Worm (Caenorhabditis elegans) whole organism, L4 larva: Measurements from ENCODE around the gene mrpl-11.

Source experiments
- F49E8.2 ChIP-seq: sonication (generic microtip); optimal IDR thresholded peaks from 2 replicates; lab custom pipeline; 2016; ENCODE audit warnings: missing compliant biosample characterization, mild to moderate bottlenecking, missing genetic modification characterization, borderline replicate concordance
- T20F7.1 ChIP-seq: fragments of 200-800 bp; sonication (Bioruptor generic); optimal IDR thresholded peaks from 2 replicates; lab custom pipeline; 2018; ENCODE audit warnings: mild to moderate bottlenecking, missing genetic modification characterization, missing compliant biosample characterization
- ama-1 ChIP-seq: fragments of 150-350 bp; optimal IDR thresholded peaks from 2 replicates; lab custom pipeline; 2014; ENCODE audit warnings: inconsistent platforms, mixed read lengths
- arid-1 ChIP-seq: fragments of 200-800 bp; sonication (Bioruptor generic); conservative IDR thresholded peaks from 2 replicates; pipeline ENCODE4 v1.3.6; 2022; ENCODE audit warnings: missing genetic modification reagents, missing genetic modification characterization, missing compliant biosample characterization
- ceh-28 ChIP-seq: fragments of 150-350 bp; optimal IDR thresholded peaks from 2 replicates; lab custom pipeline; 2014; ENCODE audit warnings: missing biosample characterization, missing genetic modification reagents, missing genetic modification characterization
- daf-16 ChIP-seq, 3 experiments: sonication (generic microtip); optimal IDR thresholded peaks; 2 replicates each; lab custom pipeline; 2016 to 2017; ENCODE audit warnings: missing genetic modification characterization in 3 of 3, missing genetic modification reagents in 3 of 3, mild to moderate bottlenecking in 2 of 3, missing compliant biosample characterization in 2 of 3, missing biosample characterization in 1 of 3, moderate library complexity in 1 of 3
- dmd-6 ChIP-seq: fragments of 200-800 bp; sonication (Bioruptor generic); IDR thresholded peaks from 2 replicates; pipeline ENCODE4 v1.3.6; 2022; ENCODE audit warnings: missing genetic modification reagents, missing genetic modification characterization, missing compliant biosample characterization
- dve-1 ChIP-seq: sonication (generic microtip); optimal IDR thresholded peaks from 2 replicates; lab custom pipeline; 2017; ENCODE audit warnings: antibody characterized with exemption, mild to moderate bottlenecking, missing genetic modification characterization, missing compliant biosample characterization; ENCODE audit not compliant: insufficient read depth
- egl-27 ChIP-seq: sonication (generic microtip); optimal IDR thresholded peaks from 3 replicates; lab custom pipeline; 2017; ENCODE audit warnings: missing biosample characterization, missing genetic modification reagents, missing genetic modification characterization
- gei-8 ChIP-seq: fragments of 200-800 bp; sonication (Bioruptor generic); optimal IDR thresholded peaks from 2 replicates; lab custom pipeline; 2018; ENCODE audit warnings: mild to moderate bottlenecking, missing genetic modification characterization, missing compliant biosample characterization
- hlh-11 ChIP-seq: fragments of 200-800 bp; sonication (Bioruptor generic); optimal IDR thresholded peaks from 2 replicates; lab custom pipeline; 2018; ENCODE audit warnings: mild to moderate bottlenecking, missing genetic modification characterization, missing compliant biosample characterization
- hlh-30 ChIP-seq: sonication (generic microtip); optimal IDR thresholded peaks from 2 replicates; lab custom pipeline; 2017; ENCODE audit warnings: antibody characterized with exemption, mild to moderate bottlenecking, missing genetic modification characterization, missing compliant biosample characterization; ENCODE audit not compliant: insufficient read depth
- hmg-1.1 ChIP-seq: fragments of 200-800 bp; sonication (Bioruptor generic); IDR thresholded peaks from 2 replicates; pipeline ENCODE4 v1.3.6; 2022; ENCODE audit warnings: missing genetic modification reagents, missing genetic modification characterization, missing compliant biosample characterization
- jun-1 ChIP-seq: fragments of 150-350 bp; optimal IDR thresholded peaks from 2 replicates; lab custom pipeline; 2014; ENCODE audit warnings: missing biosample characterization, missing genetic modification reagents, missing genetic modification characterization
- lin-1 ChIP-seq: fragments of 200-800 bp; sonication (Bioruptor generic); IDR thresholded peaks from 2 replicates; pipeline ENCODE4 v1.3.6; 2022; ENCODE audit warnings: missing genetic modification reagents, missing genetic modification characterization, missing compliant biosample characterization
- lin-29 ChIP-seq: fragments of 200-800 bp; sonication (Bioruptor generic); IDR thresholded peaks from 2 replicates; pipeline ENCODE4 v1.3.6; 2022; ENCODE audit warnings: missing genetic modification reagents, missing genetic modification characterization, missing compliant biosample characterization
- lin-38 ChIP-seq: fragments of 200-800 bp; sonication (Bioruptor generic); IDR thresholded peaks from 2 replicates; pipeline ENCODE4 v1.3.6; 2022; ENCODE audit warnings: missing genetic modification reagents, missing genetic modification characterization, missing compliant biosample characterization
- lsy-2 ChIP-seq, 2 experiments: fragments of 150-350 bp in 1 of 2; sonication (generic microtip) in 1 of 2; optimal IDR thresholded peaks; 2 replicates each; lab custom pipeline; 2014 to 2017; ENCODE audit warnings: missing biosample characterization in 2 of 2, missing genetic modification characterization in 2 of 2
- mdl-1 ChIP-seq, 2 experiments: fragments of 150-350 bp in 1 of 2; sonication (generic microtip) in 1 of 2; optimal IDR thresholded peaks; 2 replicates each; lab custom pipeline; 2014 to 2017; ENCODE audit warnings: missing biosample characterization in 2 of 2, missing genetic modification characterization in 2 of 2
- mep-1 ChIP-seq: fragments of 150-350 bp; sonication (generic microtip); optimal IDR thresholded peaks from 3 replicates; lab custom pipeline; 2014; ENCODE audit warnings: missing biosample characterization, missing genetic modification characterization
- mxl-3 ChIP-seq: fragments of 200-800 bp; sonication (Bioruptor generic); optimal IDR thresholded peaks from 2 replicates; lab custom pipeline; 2018; ENCODE audit warnings: mild to moderate bottlenecking, missing genetic modification characterization, missing compliant biosample characterization
- nhr-102 ChIP-seq: sonication (generic microtip); optimal IDR thresholded peaks from 2 replicates; lab custom pipeline; 2016; ENCODE audit warnings: mild to moderate bottlenecking, missing genetic modification characterization, moderate library complexity, missing compliant biosample characterization
- nhr-11 ChIP-seq: fragments of 150-350 bp; optimal IDR thresholded peaks from 2 replicates; lab custom pipeline; 2014; ENCODE audit warnings: missing biosample characterization, missing genetic modification characterization
- nhr-111 ChIP-seq: fragments of 200-800 bp; sonication (Bioruptor generic); optimal IDR thresholded peaks from 2 replicates; lab custom pipeline; 2018; ENCODE audit warnings: mild to moderate bottlenecking, missing genetic modification characterization, missing compliant biosample characterization
- nhr-28 ChIP-seq: fragments of 150-350 bp; optimal IDR thresholded peaks from 2 replicates; lab custom pipeline; 2014; ENCODE audit warnings: missing biosample characterization, missing genetic modification characterization
- nhr-41 ChIP-seq: fragments of 200-800 bp; sonication (Bioruptor generic); IDR thresholded peaks from 2 replicates; pipeline ENCODE4 v1.3.6; 2022; ENCODE audit warnings: missing genetic modification reagents, missing genetic modification characterization, missing compliant biosample characterization
- nhr-6 ChIP-seq: fragments of 150-350 bp; optimal IDR thresholded peaks from 2 replicates; lab custom pipeline; 2014; ENCODE audit warnings: missing biosample characterization, missing genetic modification characterization
- pha-4 ChIP-seq, 2 experiments: fragments of 150-350 bp in 1 of 2; fragments of 200-800 bp in 1 of 2; sonication (Bioruptor generic) in 1 of 2; IDR thresholded peaks in 1 of 2; optimal IDR thresholded peaks in 1 of 2; 2 replicates each; pipeline versions ENCODE4 v1.3.6 to Lab custom; 2014 to 2022; ENCODE audit warnings: missing genetic modification characterization in 2 of 2, missing genetic modification reagents in 2 of 2, missing biosample characterization in 1 of 2, missing compliant biosample characterization in 1 of 2
- php-3 ChIP-seq: fragments of 200-800 bp; sonication (Bioruptor generic); IDR thresholded peaks from 2 replicates; pipeline ENCODE4 v1.3.6; 2022; ENCODE audit warnings: missing genetic modification reagents, missing genetic modification characterization, missing compliant biosample characterization
- pqm-1 ChIP-seq: sonication (generic microtip); optimal IDR thresholded peaks from 2 replicates; lab custom pipeline; 2017; ENCODE audit warnings: missing biosample characterization, missing genetic modification characterization
- skn-1 ChIP-seq: fragments of 150-350 bp; optimal IDR thresholded peaks from 2 replicates; lab custom pipeline; 2014; ENCODE audit warnings: missing biosample characterization, missing genetic modification characterization
- tra-1 ChIP-seq: fragments of 200-800 bp; sonication (Bioruptor generic); IDR thresholded peaks from 2 replicates; pipeline ENCODE4 v1.3.6; 2022; ENCODE audit warnings: missing genetic modification reagents, missing genetic modification characterization, missing compliant biosample characterization
- unc-130 ChIP-seq: sonication (generic microtip); optimal IDR thresholded peaks from 2 replicates; lab custom pipeline; 2016; ENCODE audit warnings: missing genetic modification reagents, missing genetic modification characterization, missing compliant biosample characterization
- unc-62 ChIP-seq, 3 experiments: fragments of 150-350 bp in 1 of 3; sonication (generic microtip); optimal IDR thresholded peaks in 2 of 3; peaks in 1 of 3; 1 replicate in 1 of 3; 2 replicates in 2 of 3; lab custom pipeline; 2014 to 2017; ENCODE audit warnings: missing biosample characterization in 3 of 3, missing genetic modification characterization in 3 of 3, missing genetic modification reagents in 3 of 3, missing genotype in 1 of 3
- zfp-3 ChIP-seq: fragments of 200-800 bp; sonication (Bioruptor generic); conservative IDR thresholded peaks from 2 replicates; pipeline ENCODE4 v1.3.6; 2022; ENCODE audit warnings: missing genetic modification reagents, missing genetic modification characterization, missing compliant biosample characterization
- zip-2 ChIP-seq: fragments of 150-350 bp; optimal IDR thresholded peaks from 2 replicates; lab custom pipeline; 2014; ENCODE audit warnings: missing biosample characterization, missing genetic modification characterization
- ztf-7 ChIP-seq: fragments of 150-350 bp; optimal IDR thresholded peaks from 2 replicates; lab custom pipeline; 2014; ENCODE audit warnings: missing biosample characterization, missing genetic modification characterization

mrpl-11 gene

ce11 chrIII:8685590-8686240 lies 31.7 kb upstream of the mrpl-11 start (continued):
- TF ChIP-seq php-3 (GFP tag; lab: Robert Waterston, UW): no peak
- TF ChIP-seq lsy-2 (tag; optimal IDR thresholded peaks at IDR 0.05; lab: Kevin White, UChicago): no peak
- TF ChIP-seq gei-8 (GFP tag; lab: Kevin White, UChicago): no peak
- no peak for TF ChIP-seq nhr-41 (GFP tag; lab: Robert Waterston, UW)
- peak; percentile 27 for TF ChIP-seq mep-1 (tag; lab: Kevin White, UChicago)
- TF ChIP-seq hmg-1.1 (GFP tag; lab: Robert Waterston, UW): no peak
- peak; percentile 71; the same call in 1 of the 2 replicates for TF ChIP-seq zfp-3 (GFP tag; lab: Robert Waterston, UW)
- peak; percentile 29 for TF ChIP-seq nhr-111 (GFP tag; lab: Kevin White, UChicago)
- TF ChIP-seq tra-1: no peak
- 0 out of 2 replicates have a peak, but pooled peaks have one; percentile 15 for TF ChIP-seq lin-1
- TF ChIP-seq dve-1 (tag; lab: Kevin White, UChicago): peak; percentile 46
- TF ChIP-seq daf-16 (GFP tag; optimal IDR thresholded peaks at IDR 0.05; lab: Kevin White, UChicago): no peak
- peak; percentile 36 for TF ChIP-seq daf-16 (tag; optimal IDR thresholded peaks at IDR 0.05; lab: Kevin White, UChicago)
- peak; percentile 55 for TF ChIP-seq nhr-102 (tag; lab: Kevin White, UChicago)
- TF ChIP-seq F49E8.2 (tag; lab: Kevin White, UChicago): no peak
- TF ChIP-seq dmd-6: 0 out of 2 replicates have a peak, but pooled peaks have one; percentile 23

DNA sequence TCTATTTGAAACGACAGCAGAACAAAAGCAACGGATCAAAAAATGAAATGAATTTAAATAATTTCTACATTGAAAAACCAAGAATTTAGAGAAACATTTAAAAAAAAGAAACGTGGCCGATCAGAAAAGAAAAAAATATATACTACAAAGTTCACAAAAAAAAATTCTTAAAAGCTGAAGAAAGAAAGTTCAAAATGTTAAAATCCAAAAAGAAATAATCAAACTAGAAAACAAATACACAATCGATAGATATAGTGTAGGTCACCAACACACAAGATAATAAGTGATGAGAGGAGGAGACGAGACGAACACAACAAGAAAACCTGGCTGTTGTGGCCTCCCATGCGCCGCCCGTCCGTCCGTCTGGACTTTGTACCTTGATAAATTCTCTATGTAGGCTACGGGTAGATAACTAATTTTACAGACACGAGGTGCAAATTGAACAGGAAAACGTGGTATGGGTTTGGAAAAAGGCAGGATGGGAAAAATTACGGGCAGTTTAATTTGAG lies 29.0 kb upstream of the mrpl-11 start, which contains the start of gene hadb-1:
hadb-1 (minus strand) TSS at position 51 of the 509 bp plus-strand sequence.
- TF ChIP-seq zip-2 (tag; lab: Kevin White, UChicago): no peak
- no peak for TF ChIP-seq lin-38 (GFP tag; lab: Robert Waterston, UW)
- TF ChIP-seq mxl-3 (GFP tag; lab: Kevin White, UChicago): peak; percentile 89
- TF ChIP-seq nhr-28 (tag; lab: Kevin White, UChicago): peak; percentile 96
- TF ChIP-seq tra-1: 0 out of 2 replicates have a peak, but pooled peaks have one; percentile 40
- no peak for TF ChIP-seq egl-27 (tag; lab: Kevin White, UChicago)
- no peak for TF ChIP-seq ztf-7
- TF ChIP-seq jun-1: no peak
- TF ChIP-seq mep-1 (tag; lab: Kevin White, UChicago): peak; percentile 65
- TF ChIP-seq hlh-30 (tag; lab: Kevin White, UChicago): peak; percentile 81
- peak; percentile 82 for TF ChIP-seq nhr-11 (tag; lab: Kevin White, UChicago)
- TF ChIP-seq daf-16 (GFP tag; optimal IDR thresholded peaks at IDR 0.05; lab: Kevin White, UChicago): no peak
- peak; percentile 77 for TF ChIP-seq daf-16 (tag; optimal IDR thresholded peaks at IDR 0.05; lab: Kevin White, UChicago)
- peak; percentile 37 for TF ChIP-seq T20F7.1
- no peak for TF ChIP-seq skn-1 (tag; lab: Kevin White, UChicago)
- TF ChIP-seq zfp-3 (GFP tag; lab: Robert Waterston, UW): 0 out of 2 replicates have a peak, but pooled peaks have one; percentile 7
- peak; percentile 49 for TF ChIP-seq dmd-6
- peak; percentile 79 for TF ChIP-seq hlh-11 (tag; lab: Kevin White, UChicago)
- TF ChIP-seq ceh-28 (tag; lab: Kevin White, UChicago): peak; percentile 25
- TF ChIP-seq lin-29 (GFP tag; lab: Robert Waterston, UW): no peak
- TF ChIP-seq ama-1 (lab: Kevin White, UChicago): no peak
- TF ChIP-seq arid-1: no peak
- TF ChIP-seq mdl-1 (tag; optimal IDR thresholded peaks at IDR 0.05; lab: Kevin White, UChicago): peak in 1 of 2 experiments; percentile 68
- no peak for TF ChIP-seq pha-4 (GFP tag; IDR thresholded peaks at IDR 0.05; lab: Robert Waterston, UW)
- no peak for TF ChIP-seq pha-4 (tag; optimal IDR thresholded peaks at IDR 0.05; lab: Kevin White, UChicago)
- peak; percentile 71 for TF ChIP-seq dve-1 (tag; lab: Kevin White, UChicago)
- TF ChIP-seq, all 104 proteins: peak for 14

DNA sequence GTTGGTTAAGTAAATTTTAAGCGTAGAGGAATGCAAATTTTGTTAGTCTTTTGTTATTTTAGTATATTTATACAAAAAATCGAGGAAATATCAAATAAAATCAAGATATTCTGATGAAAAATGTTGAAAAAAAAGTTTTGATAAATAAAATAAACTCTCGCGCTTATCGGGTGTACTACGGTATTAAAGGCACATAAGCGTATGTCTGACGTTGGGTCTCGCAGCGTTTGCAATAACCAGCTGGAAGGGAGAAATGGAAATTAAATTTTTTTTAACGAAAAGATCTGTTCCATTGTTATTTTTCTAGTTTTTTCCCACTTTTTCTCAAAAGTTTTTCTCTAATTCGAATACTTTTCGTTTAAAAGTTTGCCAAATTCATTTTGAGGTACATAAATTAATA lies 28.3 kb upstream of the mrpl-11 start:
- TF ChIP-seq php-3 (GFP tag; lab: Robert Waterston, UW) (no peak), unc-62 (GFP tag; optimal IDR thresholded peaks at IDR 0.05 in 1 of 2; lab: Kevin White, UChicago) (no peak), unc-62 (tag; optimal IDR thresholded peaks at IDR 0.05; lab: Kevin White, UChicago) (no peak), hmg-1.1 (GFP tag; lab: Robert Waterston, UW) (no peak), pqm-1 (no peak), ama-1 (lab: Kevin White, UChicago) (no peak), nhr-6 (tag; lab: Kevin White, UChicago) (no peak), unc-130 (GFP tag; lab: Kevin White, UChicago) (peak; percentile 45)
